Worm (Caenorhabditis elegans) whole organism, dauer: Measurements from ENCODE around the gene Y37E11AL.1.

Experiments
- unc-62 ChIP-seq: sonication (generic microtip); optimal IDR thresholded peaks from 2 replicates; lab custom pipeline; 2017; ENCODE audit warnings: missing biosample characterization, missing genetic modification reagents, missing genetic modification characterization

The Y37E11AL.1 gene

ce11 chrIV:3719057-3719456 is 9.8 kb downstream of the Y37E11AL.1 start, which contains the start of gene Y37E11AM.3:
Gene Y37E11AM.3 (minus strand): TSS chrIV:3719157.
- TF ChIP-seq unc-62 = no peak

ce11 chrIV:3720644-3721043 is 11.3 kb downstream of the Y37E11AL.1 start:
- no peak for TF ChIP-seq unc-62

- TF ChIP-seq unc-62 = no peak
Measured at ce11 chrIV:3721973-3722372, 12.7 kb downstream of the Y37E11AL.1 start.

ce11 chrIV:3722690-3723089 is 13.4 kb downstream of the Y37E11AL.1 start, which contains the start of gene Y37E11AM.4:
Gene Y37E11AM.4 (minus strand): TSS chrIV:3722790.
- no peak for TF ChIP-seq unc-62

ce11 chrIV:3725361-3725760 is 16.1 kb downstream of the Y37E11AL.1 start, which contains the start of gene Y37E11AM.2:
Gene Y37E11AM.2 (minus strand): TSS chrIV:3725461.
- no peak for TF ChIP-seq unc-62

ce11 chrIV:3725845-3726244 is 16.5 kb downstream of the Y37E11AL.1 start, which contains the start of gene smgl-2:
Gene smgl-2 (plus strand): TSS chrIV:3726164.
- TF ChIP-seq unc-62 = no peak

ce11 chrIV:3731430-3731829 is 22.1 kb downstream of the Y37E11AL.1 start:
- TF ChIP-seq unc-62 = no peak

- TF ChIP-seq unc-62 = no peak
Measured at ce11 chrIV:3733287-3733686, 24.0 kb downstream of the Y37E11AL.1 start.

ce11 chrIV:3736244-3736643 is 26.9 kb downstream of the Y37E11AL.1 start:
- TF ChIP-seq unc-62 = no peak

ce11 chrIV:3738655-3739403 is 29.5 kb downstream of the Y37E11AL.1 start, which contains the start of gene nape-2:
Gene nape-2 (minus strand): TSS chrIV:3738925.
- no peak for TF ChIP-seq unc-62

ce11 chrIV:3740830-3741477 is 31.7 kb downstream of the Y37E11AL.1 start, which contains the start of gene nape-1:
Gene nape-1 (minus strand): TSS chrIV:3740880.
- TF ChIP-seq unc-62 = no peak

ce11 chrIV:3741874-3742273 is 32.6 kb downstream of the Y37E11AL.1 start:
- TF ChIP-seq unc-62 = no peak

ce11 chrIV:3742426-3742839 is 33.1 kb downstream of the Y37E11AL.1 start:
- no peak for TF ChIP-seq unc-62

- TF ChIP-seq unc-62 = no peak
Measured at ce11 chrIV:3743748-3744147, 34.4 kb downstream of the Y37E11AL.1 start, which contains the start of gene siah-1. Gene siah-1 (plus strand): TSS chrIV:3744048.

ce11 chrIV:3745806-3746205 is 36.5 kb downstream of the Y37E11AL.1 start:
- TF ChIP-seq unc-62 = no peak

ce11 chrIV:3751001-3751400 is 41.7 kb downstream of the Y37E11AL.1 start, which contains the start of gene ugt-45:
Gene ugt-45 (minus strand): TSS chrIV:3751101.
- TF ChIP-seq unc-62 = no peak

- no peak for TF ChIP-seq unc-62
Measured at ce11 chrIV:3752276-3752675, 43.0 kb downstream of the Y37E11AL.1 start.

- no peak for TF ChIP-seq unc-62
Measured at ce11 chrIV:3755355-3755754, 46.1 kb downstream of the Y37E11AL.1 start, which contains the start of gene Y37E11AR.7. Gene Y37E11AR.7 (minus strand): TSS chrIV:3755455.
